Worm (Caenorhabditis elegans): ENCODE results near the gene ZK1236.9.

ZK1236.9 gene

ce11 chrIII:8449160-8449807 is 14.3 kb upstream of the ZK1236.9 start, which contains the start of gene mrpl-32 (continued):
- TF ChIP-seq C17E4.6 (GFP tag; IDR thresholded peaks at IDR 0.05) (no peak), snpc-3.4 (tag; optimal IDR thresholded peaks at IDR 0.05) (no peak), xnd-1 (tag; optimal IDR thresholded peaks at IDR 0.05) (peak; percentile 38), athp-1 (tag; optimal IDR thresholded peaks at IDR 0.05) (peak; percentile 66), mes-4 (tag; optimal IDR thresholded peaks at IDR 0.05) (no peak), nhr-27 (tag; optimal IDR thresholded peaks at IDR 0.05) (no peak), somi-1 (GFP tag; optimal IDR thresholded peaks at IDR 0.05) (no peak), pbrm-1 (GFP tag; IDR thresholded peaks at IDR 0.05) (0 out of 2 replicates have a peak, but pooled peaks have one; percentile 19), egl-44 (GFP tag; IDR thresholded peaks at IDR 0.05) (no peak), F57C9.4 (tag; optimal IDR thresholded peaks at IDR 0.05) (no peak), ccch-3 (GFP tag; optimal IDR thresholded peaks at IDR 0.05) (no peak), T07F8.4 (tag; optimal IDR thresholded peaks at IDR 0.05) (no peak), nfya-2 (GFP tag; IDR thresholded peaks at IDR 0.05) (no peak), zfh-2 (GFP tag; conservative IDR thresholded peaks at IDR 0.05) (no peak), Y67H2A.10 (GFP tag; conservative IDR thresholded peaks at IDR 0.05) (no peak), lin-26 (GFP tag; IDR thresholded peaks at IDR 0.05) (no peak), ceh-40 (GFP tag; IDR thresholded peaks at IDR 0.05) (no peak), madf-10 (tag; optimal IDR thresholded peaks at IDR 0.05) (no peak), ztf-3 (GFP tag; optimal IDR thresholded peaks at IDR 0.05) (no peak), hmg-1.2 (GFP tag; IDR thresholded peaks at IDR 0.05) (peak; percentile 27; the same call in 1 of the 2 replicates), ceh-27 (GFP tag; optimal IDR thresholded peaks at IDR 0.05) (no peak), hsf-1 (GFP tag; IDR thresholded peaks at IDR 0.05) (peak; percentile 87), mel-28 (tag; optimal IDR thresholded peaks at IDR 0.05; ENCODE audit: borderline replicate concordance) (no peak), chd-7 (tag; optimal IDR thresholded peaks at IDR 0.05) (peak; percentile 33), ztf-26 (tag; optimal IDR thresholded peaks at IDR 0.05) (no peak), ceh-58 (GFP tag; IDR thresholded peaks at IDR 0.05) (0 out of 2 replicates have a peak, but pooled peaks have one; percentile 11), cebp-2 (GFP tag; IDR thresholded peaks at IDR 0.05) (no peak), dox-1 (GFP tag; IDR thresholded peaks at IDR 0.05) (no peak), fkh-3 (tag; optimal IDR thresholded peaks at IDR 0.05) (no peak), sea-2 (GFP tag; IDR thresholded peaks at IDR 0.05) (no peak), T26A5.8 (tag; optimal IDR thresholded peaks at IDR 0.05) (no peak), nhr-179 (tag; optimal IDR thresholded peaks at IDR 0.05) (no peak), gei-17 (GFP tag; optimal IDR thresholded peaks at IDR 0.05) (no peak), cebp-1 (GFP tag; IDR thresholded peaks at IDR 0.05) (no peak), cebp-1 (tag; optimal IDR thresholded peaks at IDR 0.05) (peak; percentile 28), madf-6 (GFP tag; IDR thresholded peaks at IDR 0.05) (peak; percentile 68), snpc-4 (GFP tag; optimal IDR thresholded peaks at IDR 0.05) (peak; percentile 46), snpc-4 (tag; optimal IDR thresholded peaks at IDR 0.05) (peak in 2 of 4 experiments; percentile 21 to 64), atf-7 (tag; optimal IDR thresholded peaks at IDR 0.05) (peak; percentile 39), sdz-38 (tag; optimal IDR thresholded peaks at IDR 0.05) (no peak), nfyb-1 (GFP tag; IDR thresholded peaks at IDR 0.05) (peak; percentile 68; the same call in 1 of the 2 replicates), rec-8 (tag; optimal IDR thresholded peaks at IDR 0.05) (no peak), Y79H2A.3 (GFP tag; conservative IDR thresholded peaks at IDR 0.05) (0 out of 2 replicates have a peak, but pooled peaks have one; percentile 19), F37B4.10 (GFP tag; IDR thresholded peaks at IDR 0.05) (no peak), snpc-1.1 (tag; optimal IDR thresholded peaks at IDR 0.05; ENCODE audit: insufficient read depth) (no peak), B0261.1 (tag; optimal IDR thresholded peaks at IDR 0.05) (peak; percentile 8), F22D6.2 (tag; optimal IDR thresholded peaks at IDR 0.05) (no peak), F49E8.2 (tag; optimal IDR thresholded peaks at IDR 0.05; ENCODE audit: insufficient read depth) (peak; percentile 51)
